Worm (Caenorhabditis elegans) whole organism, L4 larva: ENCODE results near the gene Y60C6A.3.
"Not testable (repeated sequence)": the region's sequence is repeated elsewhere in the genome, so short reads cannot be mapped to it uniquely, and the experiment has no call there.

Experiments used
- F44E2.7 ChIP-seq: fragments of 200-800 bp; sonication (Bioruptor generic); IDR thresholded peaks from 2 replicates; pipeline ENCODE4 v2.1.2; 2022; ENCODE audit warnings: missing genetic modification characterization, missing compliant biosample characterization
- F49E8.2 ChIP-seq: sonication (generic microtip); optimal IDR thresholded peaks from 2 replicates; lab custom pipeline; 2016; ENCODE audit warnings: missing compliant biosample characterization, mild to moderate bottlenecking, missing genetic modification characterization, borderline replicate concordance
- Y105C5A.15 ChIP-seq: fragments of 200-800 bp; sonication (Bioruptor generic); IDR thresholded peaks from 2 replicates; pipeline ENCODE4 v1.3.6; 2022; ENCODE audit warnings: missing genetic modification characterization, missing compliant biosample characterization
- Y48G9A.11 ChIP-seq: fragments of 200-800 bp; sonication (Bioruptor generic); IDR thresholded peaks from 2 replicates; pipeline ENCODE4 v1.3.6; 2022; ENCODE audit warnings: missing genetic modification reagents, missing genetic modification characterization, missing compliant biosample characterization
- Y5F2A.4 ChIP-seq: fragments of 200-800 bp; sonication (Bioruptor generic); optimal IDR thresholded peaks from 2 replicates; lab custom pipeline; 2018; ENCODE audit warnings: mild to moderate bottlenecking, missing genetic modification characterization, missing compliant biosample characterization
- ZK337.2 ChIP-seq: fragments of 200-800 bp; sonication (Bioruptor generic); IDR thresholded peaks from 2 replicates; pipeline ENCODE4 v1.3.6; 2022; ENCODE audit warnings: missing genetic modification reagents, missing genetic modification characterization, missing compliant biosample characterization
- arid-1 ChIP-seq: fragments of 200-800 bp; sonication (Bioruptor generic); conservative IDR thresholded peaks from 2 replicates; pipeline ENCODE4 v1.3.6; 2022; ENCODE audit warnings: missing genetic modification reagents, missing genetic modification characterization, missing compliant biosample characterization
- ceh-28 ChIP-seq: fragments of 150-350 bp; optimal IDR thresholded peaks from 2 replicates; lab custom pipeline; 2014; ENCODE audit warnings: missing biosample characterization, missing genetic modification reagents, missing genetic modification characterization
- ceh-32 ChIP-seq: sonication (generic microtip); optimal IDR thresholded peaks from 2 replicates; lab custom pipeline; 2016; ENCODE audit warnings: mild to moderate bottlenecking, missing genetic modification characterization, missing compliant biosample characterization; ENCODE audit not compliant: poor library complexity
- ceh-44 ChIP-seq: fragments of 200-800 bp; sonication (Bioruptor generic); IDR thresholded peaks from 2 replicates; pipeline ENCODE4 v1.3.6; 2022; ENCODE audit warnings: missing genetic modification reagents, missing genetic modification characterization, missing compliant biosample characterization
- daf-19 ChIP-seq: fragments of 200-800 bp; sonication (Bioruptor generic); conservative IDR thresholded peaks from 2 replicates; pipeline ENCODE4 v1.3.6; 2022; ENCODE audit warnings: missing genetic modification characterization, missing compliant biosample characterization
- dmd-8 ChIP-seq: fragments of 200-800 bp; sonication (Bioruptor generic); IDR thresholded peaks from 2 replicates; pipeline ENCODE4 v1.3.6; 2022; ENCODE audit warnings: missing genetic modification characterization, missing compliant biosample characterization
- dpl-1 ChIP-seq: fragments of 150-350 bp; optimal IDR thresholded peaks from 2 replicates; lab custom pipeline; 2014; ENCODE audit warnings: missing biosample characterization, missing genetic modification reagents, missing genetic modification characterization
- duxl-1 ChIP-seq: sonication (generic microtip); optimal IDR thresholded peaks from 2 replicates; lab custom pipeline; 2016; ENCODE audit warnings: mild to moderate bottlenecking, missing genetic modification characterization, moderate library complexity, missing compliant biosample characterization; ENCODE audit not compliant: poor library complexity
- dve-1 ChIP-seq: sonication (generic microtip); optimal IDR thresholded peaks from 2 replicates; lab custom pipeline; 2017; ENCODE audit warnings: antibody characterized with exemption, mild to moderate bottlenecking, missing genetic modification characterization, missing compliant biosample characterization; ENCODE audit not compliant: insufficient read depth
- hlh-30 ChIP-seq: sonication (generic microtip); optimal IDR thresholded peaks from 2 replicates; lab custom pipeline; 2017; ENCODE audit warnings: antibody characterized with exemption, mild to moderate bottlenecking, missing genetic modification characterization, missing compliant biosample characterization; ENCODE audit not compliant: insufficient read depth
- hmg-1.1 ChIP-seq: fragments of 200-800 bp; sonication (Bioruptor generic); IDR thresholded peaks from 2 replicates; pipeline ENCODE4 v1.3.6; 2022; ENCODE audit warnings: missing genetic modification reagents, missing genetic modification characterization, missing compliant biosample characterization
- lim-7 ChIP-seq: fragments of 200-800 bp; sonication (Bioruptor generic); IDR thresholded peaks from 2 replicates; pipeline ENCODE4 v1.3.6; 2022; ENCODE audit warnings: missing genetic modification characterization, missing compliant biosample characterization
- lin-15B ChIP-seq: fragments of 150-350 bp; sonication (generic microtip); optimal IDR thresholded peaks from 3 replicates; lab custom pipeline; 2014; ENCODE audit warnings: missing biosample characterization, missing genetic modification characterization
- lin-29 ChIP-seq: fragments of 200-800 bp; sonication (Bioruptor generic); IDR thresholded peaks from 2 replicates; pipeline ENCODE4 v1.3.6; 2022; ENCODE audit warnings: missing genetic modification reagents, missing genetic modification characterization, missing compliant biosample characterization
- lin-38 ChIP-seq: fragments of 200-800 bp; sonication (Bioruptor generic); IDR thresholded peaks from 2 replicates; pipeline ENCODE4 v1.3.6; 2022; ENCODE audit warnings: missing genetic modification reagents, missing genetic modification characterization, missing compliant biosample characterization
- lsy-2 ChIP-seq, 2 experiments: fragments of 150-350 bp in 1 of 2; sonication (generic microtip) in 1 of 2; optimal IDR thresholded peaks; 2 replicates each; lab custom pipeline; 2014 to 2017; ENCODE audit warnings: missing biosample characterization in 2 of 2, missing genetic modification characterization in 2 of 2
- madf-5 ChIP-seq, 2 experiments: fragments of 200-800 bp; sonication (Bioruptor generic); IDR thresholded peaks; 2 replicates each; pipeline ENCODE4 v1.3.6; 2022; ENCODE audit warnings: missing compliant biosample characterization in 2 of 2, missing genetic modification characterization in 2 of 2
- mxl-2 ChIP-seq: fragments of 200-800 bp; sonication (Bioruptor generic); conservative IDR thresholded peaks from 2 replicates; pipeline ENCODE4 v1.3.6; 2022; ENCODE audit warnings: missing genetic modification reagents, missing genetic modification characterization, missing compliant biosample characterization
- nhr-102 ChIP-seq: sonication (generic microtip); optimal IDR thresholded peaks from 2 replicates; lab custom pipeline; 2016; ENCODE audit warnings: mild to moderate bottlenecking, missing genetic modification characterization, moderate library complexity, missing compliant biosample characterization
- nhr-11 ChIP-seq: fragments of 150-350 bp; optimal IDR thresholded peaks from 2 replicates; lab custom pipeline; 2014; ENCODE audit warnings: missing biosample characterization, missing genetic modification characterization
- nhr-25 ChIP-seq: sonication (generic microtip); optimal IDR thresholded peaks from 2 replicates; lab custom pipeline; 2017; ENCODE audit warnings: missing genetic modification characterization, mild to moderate bottlenecking, missing compliant biosample characterization, antibody characterized with exemption, moderate library complexity, borderline replicate concordance; ENCODE audit not compliant: insufficient read depth
- nhr-28 ChIP-seq: fragments of 150-350 bp; optimal IDR thresholded peaks from 2 replicates; lab custom pipeline; 2014; ENCODE audit warnings: missing biosample characterization, missing genetic modification characterization
- nhr-41 ChIP-seq: fragments of 200-800 bp; sonication (Bioruptor generic); IDR thresholded peaks from 2 replicates; pipeline ENCODE4 v1.3.6; 2022; ENCODE audit warnings: missing genetic modification reagents, missing genetic modification characterization, missing compliant biosample characterization
- pha-4 ChIP-seq, 2 experiments: fragments of 150-350 bp in 1 of 2; fragments of 200-800 bp in 1 of 2; sonication (Bioruptor generic) in 1 of 2; IDR thresholded peaks in 1 of 2; optimal IDR thresholded peaks in 1 of 2; 2 replicates each; pipeline versions ENCODE4 v1.3.6 to Lab custom; 2014 to 2022; ENCODE audit warnings: missing genetic modification characterization in 2 of 2, missing genetic modification reagents in 2 of 2, missing biosample characterization in 1 of 2, missing compliant biosample characterization in 1 of 2
- sdz-12 ChIP-seq: fragments of 200-800 bp; sonication (Bioruptor generic); optimal IDR thresholded peaks from 2 replicates; lab custom pipeline; 2018; ENCODE audit warnings: mild to moderate bottlenecking, missing genetic modification characterization, missing compliant biosample characterization
- set-16 ChIP-seq: fragments of 200-800 bp; sonication (Bioruptor generic); IDR thresholded peaks from 2 replicates; pipeline ENCODE4 v1.3.6; 2022; ENCODE audit warnings: missing genetic modification reagents, missing genetic modification characterization, missing compliant biosample characterization
- skn-1 ChIP-seq: fragments of 150-350 bp; optimal IDR thresholded peaks from 2 replicates; lab custom pipeline; 2014; ENCODE audit warnings: missing biosample characterization, missing genetic modification characterization
- tag-97 ChIP-seq: fragments of 200-800 bp; sonication (Bioruptor generic); IDR thresholded peaks from 2 replicates; pipeline ENCODE4 v1.3.6; 2022; ENCODE audit warnings: missing genetic modification characterization, missing compliant biosample characterization
- tra-1 ChIP-seq: fragments of 200-800 bp; sonication (Bioruptor generic); IDR thresholded peaks from 2 replicates; pipeline ENCODE4 v1.3.6; 2022; ENCODE audit warnings: missing genetic modification reagents, missing genetic modification characterization, missing compliant biosample characterization
- unc-130 ChIP-seq: sonication (generic microtip); optimal IDR thresholded peaks from 2 replicates; lab custom pipeline; 2016; ENCODE audit warnings: missing genetic modification reagents, missing genetic modification characterization, missing compliant biosample characterization
- ztf-7 ChIP-seq: fragments of 150-350 bp; optimal IDR thresholded peaks from 2 replicates; lab custom pipeline; 2014; ENCODE audit warnings: missing biosample characterization, missing genetic modification characterization

Y60C6A.3 gene

ce11 chrV:4755308-4756029 is 30.1 kb upstream of the Y60C6A.3 start, which contains the start of gene pgl-3:
Gene pgl-3 (plus strand): TSS chrV:4755979.
- peak; percentile 6 for TF ChIP-seq unc-130 (GFP tag; lab: Kevin White, UChicago)
- TF ChIP-seq ceh-32 (tag; lab: Kevin White, UChicago) = no peak
- no peak for TF ChIP-seq lin-15B (tag; lab: Kevin White, UChicago)
- TF ChIP-seq madf-5 (GFP tag; IDR thresholded peaks at IDR 0.05; lab: Robert Waterston, UW) = no peak
- TF ChIP-seq ZK337.2 (GFP tag; lab: Robert Waterston, UW) = no peak
- TF ChIP-seq mxl-2 (GFP tag; lab: Robert Waterston, UW) = no peak
- no peak for TF ChIP-seq nhr-25 (tag; lab: Kevin White, UChicago)
- TF ChIP-seq dmd-8 = 0 out of 2 replicates have a peak, but pooled peaks have one; percentile 48
- no peak for TF ChIP-seq Y5F2A.4 (GFP tag; lab: Kevin White, UChicago)
- TF ChIP-seq ceh-28 (tag; lab: Kevin White, UChicago) = no peak
- TF ChIP-seq F49E8.2 = peak; percentile 67

- TF ChIP-seq tag-97 (GFP tag; lab: Robert Waterston, UW) (no peak), ceh-44 (no peak), Y48G9A.11 (GFP tag; lab: Robert Waterston, UW) (no peak), daf-19 (GFP tag; lab: Robert Waterston, UW) (no peak), dmd-8 (peak; percentile 51; the same call in 1 of the 2 replicates), nhr-28 (tag; lab: Kevin White, UChicago) (no peak), nhr-102 (tag; lab: Kevin White, UChicago) (no peak), set-16 (peak; percentile 86)
These were observed 27.6 kb upstream of the Y60C6A.3 start for ce11 chrV:4758019-4758418.

DNA sequence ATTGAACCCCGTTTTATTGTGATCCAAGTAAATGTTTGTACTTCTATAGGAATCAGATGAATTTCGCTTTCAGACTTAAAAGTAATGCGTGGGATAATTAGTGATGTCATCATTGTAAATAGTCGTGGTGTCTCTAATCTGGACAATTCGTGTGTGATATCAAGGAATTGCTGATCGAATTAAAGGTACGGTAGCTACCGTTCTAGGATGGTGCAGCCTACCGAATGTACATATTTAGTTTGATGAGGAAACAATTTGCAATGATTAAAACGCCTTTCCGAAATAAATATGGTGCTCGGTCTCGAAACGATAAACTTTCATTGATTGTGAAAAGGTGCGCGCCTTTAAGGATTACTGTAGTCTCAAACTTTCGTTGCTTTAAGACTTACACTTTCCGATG is 27.1 kb upstream of the Y60C6A.3 start:
- TF ChIP-seq dpl-1 (GFP tag; lab: Kevin White, UChicago) (no peak), lin-38 (GFP tag; lab: Robert Waterston, UW) (peak; percentile 49; the same call in 1 of the 2 replicates)
- TF ChIP-seq, all 104 proteins: peak for 1

DNA sequence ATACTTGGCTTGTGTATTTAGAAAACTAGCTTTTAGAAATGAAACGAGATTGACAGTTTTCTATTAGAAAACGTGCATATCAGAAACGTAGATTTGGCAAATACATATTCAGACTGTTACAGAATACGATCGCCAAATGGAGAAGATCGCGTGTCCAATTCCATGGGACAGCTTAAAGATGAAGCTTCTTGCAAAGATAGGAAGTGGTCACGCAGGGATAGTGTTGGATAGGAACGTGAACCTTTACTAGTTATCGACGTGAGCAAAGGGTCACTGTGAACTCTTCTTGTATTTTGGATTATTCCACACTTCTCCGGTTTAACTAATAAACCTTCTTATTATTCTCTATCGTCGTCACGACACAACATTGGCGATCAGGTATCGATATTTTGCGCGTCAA is 24.9 kb upstream of the Y60C6A.3 start, which contains the start of gene bgnt-1.4:
Gene bgnt-1.4 (plus strand): TSS at position 301 of the 400 bp plus-strand sequence.
- TF ChIP-seq lin-29 (GFP tag; lab: Robert Waterston, UW); lsy-2 (tag; optimal IDR thresholded peaks at IDR 0.05; lab: Kevin White, UChicago); dmd-8: not testable (repeated sequence)
- TF ChIP-seq, all 104 proteins: peak for 0; not testable (repeated sequence) for 104

- TF ChIP-seq duxl-1 (tag; lab: Kevin White, UChicago) (no peak), unc-130 (GFP tag; lab: Kevin White, UChicago) (no peak), lim-7 (GFP tag; lab: Robert Waterston, UW) (no peak)
- TF ChIP-seq, all 104 proteins: peak for 0
These were observed 19.1 kb upstream of the Y60C6A.3 start, which contains the start of gene C18G1.8 for ce11 chrV:4766501-4766900. Gene C18G1.8 (minus strand): TSS chrV:4766601.

DNA sequence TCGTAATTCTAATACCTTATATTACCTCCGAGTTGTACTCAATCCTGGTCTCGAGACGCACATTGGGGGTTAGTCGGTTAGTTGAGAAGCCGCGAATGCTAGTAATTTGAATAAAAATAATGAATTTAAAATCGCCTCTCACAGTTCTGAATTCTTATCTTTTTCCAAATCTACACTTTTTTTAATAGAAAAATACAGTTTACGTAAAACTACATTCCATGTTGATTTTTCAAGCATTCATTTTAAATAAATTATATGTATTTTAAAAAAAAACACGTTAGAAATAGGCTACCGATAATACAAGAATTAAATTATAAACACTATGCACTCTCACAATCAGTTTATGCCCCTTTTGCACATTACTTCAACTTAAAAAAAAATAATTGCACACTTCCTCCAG is 16.0 kb upstream of the Y60C6A.3 start, which contains the start of gene C18G1.9:
Gene C18G1.9 (minus strand): TSS at position 101 of the 400 bp plus-strand sequence.
- TF ChIP-seq ztf-7 (tag; lab: Kevin White, UChicago) = no peak
- no peak for TF ChIP-seq F44E2.7
- no peak for TF ChIP-seq Y105C5A.15
- TF ChIP-seq hlh-30 (tag; lab: Kevin White, UChicago) = no peak
- TF ChIP-seq Y48G9A.11 (GFP tag; lab: Robert Waterston, UW) = no peak
- TF ChIP-seq arid-1 = no peak
- no peak for TF ChIP-seq sdz-12 (GFP tag; lab: Kevin White, UChicago)
- no peak for TF ChIP-seq nhr-11 (tag; lab: Kevin White, UChicago)
- TF ChIP-seq tag-97 (GFP tag; lab: Robert Waterston, UW) = no peak
- TF ChIP-seq ZK337.2 (GFP tag; lab: Robert Waterston, UW) = no peak
- TF ChIP-seq hmg-1.1 (GFP tag; lab: Robert Waterston, UW) = no peak
- TF ChIP-seq nhr-41 (GFP tag; lab: Robert Waterston, UW) = no peak
- no peak for TF ChIP-seq tra-1
- no peak for TF ChIP-seq pha-4 (GFP tag; IDR thresholded peaks at IDR 0.05; lab: Robert Waterston, UW)
- TF ChIP-seq pha-4 (tag; optimal IDR thresholded peaks at IDR 0.05; lab: Kevin White, UChicago) = no peak
- TF ChIP-seq ceh-32 (tag; lab: Kevin White, UChicago) = no peak
- TF ChIP-seq skn-1 = no peak
- no peak for TF ChIP-seq dve-1 (tag; lab: Kevin White, UChicago)
- TF ChIP-seq, all 104 proteins: peak for 0
